Fruit fly (Drosophila melanogaster): ENCODE results near the gene CG32755.

Gene CG32755

dm6 chrX:5973389-5974025, 23.5 kb downstream of the CG32755 start (continued):
- TF ChIP-seq ase (GFP tag; IDR thresholded peaks at IDR 0.05) = no peak
- no peak for TF ChIP-seq CHES-1-like (GFP tag; optimal IDR thresholded peaks at IDR 0.05)
- TF ChIP-seq CG3163 (GFP tag; optimal IDR thresholded peaks at IDR 0.05) = no peak
- TF ChIP-seq CG13296 (GFP tag; optimal IDR thresholded peaks at IDR 0.05) = no peak
- TF ChIP-seq D (optimal IDR thresholded peaks at IDR 0.05) = no peak
- TF ChIP-seq D (GFP tag; optimal IDR thresholded peaks at IDR 0.05) = no peak
- no peak for TF ChIP-seq kni (GFP tag; optimal IDR thresholded peaks at IDR 0.05)
- no peak for TF ChIP-seq CG12071 (GFP tag; optimal IDR thresholded peaks at IDR 0.05)
- no peak for TF ChIP-seq twi (tag; optimal IDR thresholded peaks at IDR 0.05)
- no peak for TF ChIP-seq CTCF (GFP tag; optimal IDR thresholded peaks at IDR 0.05)
- TF ChIP-seq CG10147 (GFP tag; optimal IDR thresholded peaks at IDR 0.05) = no peak
- no peak for TF ChIP-seq CG11093 (GFP tag; IDR thresholded peaks at IDR 0.05)
- no peak for TF ChIP-seq Dbx (GFP tag; IDR thresholded peaks at IDR 0.05)
- TF ChIP-seq Dp (GFP tag; optimal IDR thresholded peaks at IDR 0.05) = no peak
- TF ChIP-seq hth (optimal IDR thresholded peaks at IDR 0.05) = no peak
- no peak for TF ChIP-seq Hey (tag; optimal IDR thresholded peaks at IDR 0.05)
- TF ChIP-seq CG17385 (GFP tag; optimal IDR thresholded peaks at IDR 0.05) = peak; percentile 1
- no peak for TF ChIP-seq wor (GFP tag; IDR thresholded peaks at IDR 0.05)
- no peak for TF ChIP-seq so (GFP tag; IDR thresholded peaks at IDR 0.05)
- TF ChIP-seq Stat92E (GFP tag; optimal IDR thresholded peaks at IDR 0.05) = no peak
- no peak for TF ChIP-seq yki (optimal IDR thresholded peaks at IDR 0.05)
- TF ChIP-seq CG15601 (tag; optimal IDR thresholded peaks at IDR 0.05) = no peak
- no peak for TF ChIP-seq crol (GFP tag; IDR thresholded peaks at IDR 0.05)
- peak; percentile 49; the same call in 1 of the 3 replicates for TF ChIP-seq dysf (GFP tag; IDR thresholded peaks at IDR 0.05)
- TF ChIP-seq crc (GFP tag; optimal IDR thresholded peaks at IDR 0.05) = no peak
- TF ChIP-seq CG14710 (tag; optimal IDR thresholded peaks at IDR 0.05) = peak; percentile 40
- TF ChIP-seq CG16815 (GFP tag; optimal IDR thresholded peaks at IDR 0.05) = no peak
- TF ChIP-seq CG1603 (tag; optimal IDR thresholded peaks at IDR 0.05) = peak; percentile 58
- TF ChIP-seq ato (GFP tag; IDR thresholded peaks at IDR 0.05; ENCODE audit: partially characterized antibody) = no peak
- TF ChIP-seq D19B (GFP tag; optimal IDR thresholded peaks at IDR 0.05) = no peak
- no peak for TF ChIP-seq Optix (GFP tag; IDR thresholded peaks at IDR 0.05)
- no peak for TF ChIP-seq cad (GFP tag; optimal IDR thresholded peaks at IDR 0.05)
- TF ChIP-seq disco-r (GFP tag; optimal IDR thresholded peaks at IDR 0.05) = no peak
- TF ChIP-seq sens-2 (GFP tag; IDR thresholded peaks at IDR 0.05) = no peak
- TF ChIP-seq Sry-β (GFP tag; optimal IDR thresholded peaks at IDR 0.05) = no peak
- TF ChIP-seq Hsf (GFP tag; optimal IDR thresholded peaks at IDR 0.05) = no peak
- no peak for TF ChIP-seq CG17186 (GFP tag; optimal IDR thresholded peaks at IDR 0.05)
- TF ChIP-seq exex (tag; optimal IDR thresholded peaks at IDR 0.05) = no peak
- TF ChIP-seq unpg (GFP tag; optimal IDR thresholded peaks at IDR 0.05) = peak; percentile 39
- peak; percentile 23 for TF ChIP-seq CG16863 (GFP tag; optimal IDR thresholded peaks at IDR 0.05)
- no peak for TF ChIP-seq fd64A (GFP tag; optimal IDR thresholded peaks at IDR 0.05)
- no peak for TF ChIP-seq rib (GFP tag; IDR thresholded peaks at IDR 0.05)
- TF ChIP-seq Hr78 (GFP tag; optimal IDR thresholded peaks at IDR 0.05) = no peak
- TF ChIP-seq CG12299 (tag; optimal IDR thresholded peaks at IDR 0.05) = no peak
- TF ChIP-seq Blimp-1 (GFP tag; optimal IDR thresholded peaks at IDR 0.05) = peak; percentile 48
- no peak for TF ChIP-seq CG15011 (GFP tag; optimal IDR thresholded peaks at IDR 0.05)
- no peak for TF ChIP-seq ken (GFP tag; IDR thresholded peaks at IDR 0.05)
- TF ChIP-seq CG18764 (GFP tag; optimal IDR thresholded peaks at IDR 0.05) = no peak
- TF ChIP-seq E2f2 (GFP tag; IDR thresholded peaks at IDR 0.05) = no peak
- TF ChIP-seq CG7556 (GFP tag; optimal IDR thresholded peaks at IDR 0.05) = no peak
- no peak for TF ChIP-seq CG5953 (GFP tag; IDR thresholded peaks at IDR 0.05)
- TF ChIP-seq CG8359 (GFP tag; optimal IDR thresholded peaks at IDR 0.05; ENCODE audit: borderline replicate concordance) = no peak

Data from whole organism, embryonic.